Worm (Caenorhabditis elegans) whole organism, early embryonic: ENCODE data around the gene R04D3.2.

Experiments used
- ama-1 ChIP-seq: fragments of 150-350 bp; optimal IDR thresholded peaks from 2 replicates; lab custom pipeline; 2014
- ceh-13 ChIP-seq: fragments of 200-800 bp; sonication (Bioruptor generic); optimal IDR thresholded peaks from 2 replicates; lab custom pipeline; 2018; ENCODE audit warnings: mild to moderate bottlenecking, missing genetic modification characterization, missing compliant biosample characterization
- ceh-36 ChIP-seq: sonication (generic microtip); optimal IDR thresholded peaks from 2 replicates; lab custom pipeline; 2016; ENCODE audit warnings: missing genetic modification characterization, inconsistent platforms, missing compliant biosample characterization
- flt-1 ChIP-seq: fragments of 200-800 bp; sonication (Bioruptor generic); IDR thresholded peaks from 2 replicates; pipeline ENCODE4 v1.3.6; 2022; ENCODE audit warnings: missing genetic modification characterization, missing compliant biosample characterization
- hmbx-1 ChIP-seq: sonication (generic microtip); optimal IDR thresholded peaks from 2 replicates; lab custom pipeline; 2016; ENCODE audit warnings: mild to moderate bottlenecking, missing genetic modification characterization, missing compliant biosample characterization
- hnd-1 ChIP-seq: sonication (generic microtip); optimal IDR thresholded peaks from 2 replicates; lab custom pipeline; 2016; ENCODE audit warnings: missing genetic modification characterization, missing compliant biosample characterization
- pes-1 ChIP-seq: fragments of 200-800 bp; sonication (Bioruptor generic); IDR thresholded peaks from 2 replicates; pipeline ENCODE4 v1.3.6; 2022; ENCODE audit warnings: missing genetic modification reagents, missing genetic modification characterization, missing compliant biosample characterization
- sea-1 ChIP-seq: fragments of 200-800 bp; sonication (Bioruptor generic); conservative IDR thresholded peaks from 2 replicates; pipeline ENCODE4 v1.3.6; 2022; ENCODE audit warnings: missing genetic modification characterization, missing compliant biosample characterization

DNA sequence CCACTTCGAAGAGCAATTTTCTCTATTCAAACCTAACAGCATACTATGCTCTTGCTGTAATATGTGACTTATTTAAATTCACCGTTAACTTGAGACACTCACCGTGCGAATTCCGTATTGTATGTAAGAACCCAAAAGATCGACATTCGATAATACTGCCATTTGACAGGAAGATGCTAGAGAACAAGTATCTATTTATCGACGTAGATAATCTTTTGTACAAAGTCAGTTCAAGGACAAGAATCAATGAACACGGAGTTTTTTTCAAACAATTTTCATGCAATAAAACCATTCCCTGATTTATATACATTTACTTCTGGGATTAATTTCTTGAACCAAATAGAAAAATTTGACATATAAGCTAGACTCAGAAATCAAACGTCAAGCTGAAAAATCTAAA, 38.2 kb downstream of the R04D3.2 start, which contains the start of gene K08H2.7:
- no peak for TF ChIP-seq ceh-13 (GFP tag; lab: Kevin White, UChicago)
- TF ChIP-seq hnd-1 (tag; lab: Kevin White, UChicago): no peak
- TF ChIP-seq sea-1 (GFP tag; lab: Robert Waterston, UW): no peak
- no peak for TF ChIP-seq pes-1 (GFP tag; lab: Robert Waterston, UW)
- TF ChIP-seq hmbx-1 (tag; lab: Kevin White, UChicago): no peak
- no peak for TF ChIP-seq ama-1 (lab: Kevin White, UChicago)
- TF ChIP-seq ceh-36: no peak
- TF ChIP-seq flt-1 (GFP tag; lab: Robert Waterston, UW): no peak
